Worm (Caenorhabditis elegans) whole organism, L1 larva: ENCODE measurements around the gene C14B1.12.

Source experiments
- aha-1 ChIP-seq: fragments of 150-350 bp; optimal IDR thresholded peaks from 2 replicates; lab custom pipeline; 2014; ENCODE audit warnings: missing biosample characterization, missing genetic modification characterization
- ceh-82 ChIP-seq, 3 experiments: fragments of 150-350 bp in 1 of 3; sonication (generic microtip) in 2 of 3; optimal IDR thresholded peaks; 2 replicates each; lab custom pipeline; 2014 to 2017; ENCODE audit warnings: missing biosample characterization in 3 of 3, missing genetic modification characterization in 3 of 3
- dpl-1 ChIP-seq, 3 experiments: fragments of 150-350 bp in 2 of 3; sonication (generic microtip) in 1 of 3; optimal IDR thresholded peaks; 2 replicates each; lab custom pipeline; 2014 to 2017; ENCODE audit warnings: missing biosample characterization in 3 of 3, missing genetic modification characterization in 3 of 3, missing genetic modification reagents in 3 of 3
- fos-1 ChIP-seq: fragments of 150-350 bp; optimal IDR thresholded peaks from 2 replicates; lab custom pipeline; 2014; ENCODE audit warnings: missing biosample characterization, missing genetic modification characterization
- grh-1 ChIP-seq: fragments of 200-800 bp; sonication (Bioruptor generic); IDR thresholded peaks from 2 replicates; pipeline ENCODE4 v1.3.6; 2022; ENCODE audit warnings: missing genetic modification reagents, missing genetic modification characterization, missing compliant biosample characterization
- mab-9 ChIP-seq: fragments of 200-800 bp; sonication (Bioruptor generic); IDR thresholded peaks from 2 replicates; pipeline ENCODE4 v1.3.6; 2022; ENCODE audit warnings: missing genetic modification reagents, missing genetic modification characterization, missing compliant biosample characterization
- mep-1 ChIP-seq: fragments of 150-350 bp; optimal IDR thresholded peaks from 2 replicates; lab custom pipeline; 2014; ENCODE audit warnings: missing biosample characterization, missing genetic modification characterization
- nhr-237 ChIP-seq: fragments of 150-350 bp; optimal IDR thresholded peaks from 2 replicates; lab custom pipeline; 2014; ENCODE audit warnings: missing biosample characterization, missing genetic modification characterization
- nhr-76 ChIP-seq: sonication (generic microtip); optimal IDR thresholded peaks from 2 replicates; lab custom pipeline; 2017; ENCODE audit warnings: missing biosample characterization, missing genetic modification characterization
- nhr-77 ChIP-seq: fragments of 150-350 bp; optimal IDR thresholded peaks from 2 replicates; lab custom pipeline; 2014; ENCODE audit warnings: missing biosample characterization, missing genetic modification characterization
- pqm-1 ChIP-seq: sonication (generic microtip); optimal IDR thresholded peaks from 3 replicates; lab custom pipeline; 2017; ENCODE audit warnings: missing biosample characterization, missing genetic modification characterization

DNA sequence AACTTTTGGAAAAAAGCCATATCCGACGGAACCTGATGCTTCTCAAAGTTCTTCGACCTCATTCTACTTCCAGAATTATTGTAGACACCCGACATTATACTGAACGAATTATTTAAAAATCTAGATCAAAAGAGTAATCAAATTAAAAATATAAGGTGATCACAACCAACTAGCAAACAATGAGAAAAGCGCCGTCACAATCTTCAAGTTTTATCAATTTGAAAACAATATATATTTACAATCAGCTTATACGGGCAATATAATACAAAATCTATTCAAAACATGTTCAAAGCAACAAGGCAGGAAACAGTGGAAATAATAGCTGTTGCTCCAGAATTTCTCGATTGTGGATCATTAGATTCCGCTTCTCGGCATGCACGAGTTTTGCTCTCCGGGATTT lies at the start of gene C14B1.12:
- TF ChIP-seq nhr-237 (tag; lab: Kevin White, UChicago) (no peak), grh-1 (GFP tag; lab: Robert Waterston, UW) (no peak), aha-1 (tag; lab: Kevin White, UChicago) (no peak), dpl-1 (GFP tag; optimal IDR thresholded peaks at IDR 0.05; lab: Kevin White, UChicago) (no peak), nhr-76 (tag; lab: Kevin White, UChicago) (no peak), pqm-1 (tag; lab: Kevin White, UChicago) (no peak), fos-1 (no peak), ceh-82 (tag; optimal IDR thresholded peaks at IDR 0.05; lab: Kevin White, UChicago) (no peak), mab-9 (GFP tag; lab: Robert Waterston, UW) (no peak), nhr-77 (tag; lab: Kevin White, UChicago) (no peak), mep-1 (tag; lab: Kevin White, UChicago) (no peak)
